Worm (Caenorhabditis elegans) whole organism, late embryonic: ENCODE results near the gene C13A10.2.

Source experiments
- C08G9.2 ChIP-seq: sonication (generic microtip); optimal IDR thresholded peaks from 2 replicates; lab custom pipeline; 2016; ENCODE audit warnings: mild to moderate bottlenecking, missing genetic modification characterization, moderate library complexity, missing compliant biosample characterization
- C38D4.7 ChIP-seq: fragments of 200-800 bp; sonication (Bioruptor generic); optimal IDR thresholded peaks from 2 replicates; lab custom pipeline; 2018; ENCODE audit warnings: mild to moderate bottlenecking, missing genetic modification characterization, moderate library complexity, missing compliant biosample characterization
- F13H6.1 ChIP-seq: sonication (generic microtip); optimal IDR thresholded peaks from 2 replicates; lab custom pipeline; 2016; ENCODE audit warnings: missing genetic modification characterization, missing compliant biosample characterization
- K02D7.2 ChIP-seq: sonication (generic microtip); optimal IDR thresholded peaks from 2 replicates; lab custom pipeline; 2017; ENCODE audit warnings: mild to moderate bottlenecking, missing genetic modification characterization, missing compliant biosample characterization
- K09A11.1 ChIP-seq: sonication (generic microtip); optimal IDR thresholded peaks from 2 replicates; lab custom pipeline; 2017; ENCODE audit warnings: antibody characterized with exemption, mild to moderate bottlenecking, missing genetic modification characterization, missing compliant biosample characterization; ENCODE audit not compliant: insufficient read depth
- T23F11.4 ChIP-seq: fragments of 200-800 bp; sonication (Bioruptor generic); optimal IDR thresholded peaks from 2 replicates; lab custom pipeline; 2018; ENCODE audit warnings: mild to moderate bottlenecking, missing genetic modification characterization, missing compliant biosample characterization
- ahr-1 ChIP-seq: sonication (generic microtip); optimal IDR thresholded peaks from 2 replicates; lab custom pipeline; 2016; ENCODE audit warnings: missing genetic modification characterization, missing compliant biosample characterization
- ama-1 ChIP-seq: fragments of 150-350 bp; optimal IDR thresholded peaks from 2 replicates; lab custom pipeline; 2014
- ceh-14 ChIP-seq: sonication (generic microtip); optimal IDR thresholded peaks from 2 replicates; lab custom pipeline; 2016; ENCODE audit warnings: missing genotype, missing genetic modification characterization, missing compliant biosample characterization
- ceh-19 ChIP-seq: fragments of 200-800 bp; sonication (Bioruptor generic); optimal IDR thresholded peaks from 2 replicates; lab custom pipeline; 2018; ENCODE audit warnings: mild to moderate bottlenecking, missing genetic modification characterization, missing compliant biosample characterization
- ceh-22 ChIP-seq: sonication (generic microtip); optimal IDR thresholded peaks from 2 replicates; lab custom pipeline; 2017; ENCODE audit warnings: missing biosample characterization, missing genetic modification characterization
- ceh-24 ChIP-seq: sonication (generic microtip); optimal IDR thresholded peaks from 2 replicates; lab custom pipeline; 2016; ENCODE audit warnings: mild to moderate bottlenecking, missing genetic modification characterization, missing compliant biosample characterization
- ceh-30 ChIP-seq: fragments of 150-350 bp; optimal IDR thresholded peaks from 2 replicates; lab custom pipeline; 2014; ENCODE audit warnings: missing biosample characterization, missing genetic modification characterization
- ceh-31 ChIP-seq: sonication (generic microtip); optimal IDR thresholded peaks from 2 replicates; lab custom pipeline; 2016; ENCODE audit warnings: missing genetic modification characterization, missing compliant biosample characterization
- ceh-45 ChIP-seq: fragments of 200-800 bp; sonication (Bioruptor generic); IDR thresholded peaks from 2 replicates; pipeline ENCODE4 v1.3.6; 2022; ENCODE audit warnings: missing genetic modification reagents, missing genetic modification characterization, missing compliant biosample characterization
- ceh-48 ChIP-seq: sonication (generic microtip); optimal IDR thresholded peaks from 2 replicates; lab custom pipeline; 2016; ENCODE audit warnings: missing genetic modification characterization, inconsistent platforms, missing compliant biosample characterization
- ceh-6 ChIP-seq: fragments of 200-800 bp; sonication (Bioruptor generic); optimal IDR thresholded peaks from 2 replicates; lab custom pipeline; 2018; ENCODE audit warnings: mild to moderate bottlenecking, missing genetic modification characterization, missing compliant biosample characterization
- ceh-9 ChIP-seq: sonication (generic microtip); optimal IDR thresholded peaks from 2 replicates; lab custom pipeline; 2016; ENCODE audit warnings: mild to moderate bottlenecking, missing genetic modification characterization, inconsistent platforms, missing compliant biosample characterization
- dmd-4 ChIP-seq: sonication (generic microtip); optimal IDR thresholded peaks from 2 replicates; lab custom pipeline; 2016; ENCODE audit warnings: borderline replicate concordance, missing genetic modification characterization, missing compliant biosample characterization
- dve-1 ChIP-seq: sonication (generic microtip); optimal IDR thresholded peaks from 2 replicates; lab custom pipeline; 2017; ENCODE audit warnings: antibody characterized with exemption, mild to moderate bottlenecking, missing genetic modification characterization, missing compliant biosample characterization
- fkh-10 ChIP-seq: fragments of 150-350 bp; optimal IDR thresholded peaks from 2 replicates; lab custom pipeline; 2014; ENCODE audit warnings: missing biosample characterization, missing genetic modification reagents, missing genetic modification characterization
- fkh-6 ChIP-seq: sonication (generic microtip); optimal IDR thresholded peaks from 2 replicates; lab custom pipeline; 2016; ENCODE audit warnings: missing genetic modification characterization, missing compliant biosample characterization
- hlh-13 ChIP-seq: fragments of 200-800 bp; sonication (Bioruptor generic); optimal IDR thresholded peaks from 2 replicates; lab custom pipeline; 2018; ENCODE audit warnings: mild to moderate bottlenecking, missing genetic modification characterization, missing compliant biosample characterization
- hlh-30 ChIP-seq: sonication (generic microtip); optimal IDR thresholded peaks from 2 replicates; lab custom pipeline; 2017; ENCODE audit warnings: antibody characterized with exemption, missing genetic modification characterization, missing compliant biosample characterization; ENCODE audit not compliant: insufficient read depth
- hlh-6 ChIP-seq: sonication (generic microtip); optimal IDR thresholded peaks from 2 replicates; lab custom pipeline; 2016; ENCODE audit warnings: missing genotype, missing genetic modification characterization, missing compliant biosample characterization
- hlh-8 ChIP-seq: sonication (generic microtip); optimal IDR thresholded peaks from 2 replicates; lab custom pipeline; 2016; ENCODE audit warnings: missing genotype, missing genetic modification characterization, missing compliant biosample characterization
- lim-6 ChIP-seq: sonication (generic microtip); optimal IDR thresholded peaks from 2 replicates; lab custom pipeline; 2016; ENCODE audit warnings: missing genetic modification characterization, missing compliant biosample characterization
- madf-2 ChIP-seq: sonication (generic microtip); optimal IDR thresholded peaks from 2 replicates; lab custom pipeline; 2017; ENCODE audit warnings: missing genetic modification characterization, missing compliant biosample characterization
- nfya-1 ChIP-seq: sonication (generic microtip); optimal IDR thresholded peaks from 2 replicates; lab custom pipeline; 2017; ENCODE audit warnings: missing genetic modification characterization, mild to moderate bottlenecking, missing compliant biosample characterization, antibody characterized with exemption, moderate library complexity
- nhr-11 ChIP-seq: fragments of 150-350 bp; optimal IDR thresholded peaks from 2 replicates; lab custom pipeline; 2014; ENCODE audit warnings: missing biosample characterization, missing genetic modification characterization
- odd-2 ChIP-seq: sonication (generic microtip); optimal IDR thresholded peaks from 2 replicates; lab custom pipeline; 2017; ENCODE audit warnings: antibody characterized with exemption, mild to moderate bottlenecking, missing genetic modification characterization, missing compliant biosample characterization
- pag-3 ChIP-seq: sonication (generic microtip); optimal IDR thresholded peaks from 2 replicates; lab custom pipeline; 2016; ENCODE audit warnings: missing compliant biosample characterization, missing genetic modification characterization, borderline replicate concordance
- pax-1 ChIP-seq: fragments of 150-350 bp; optimal IDR thresholded peaks from 2 replicates; lab custom pipeline; 2014; ENCODE audit warnings: missing biosample characterization, missing genetic modification characterization
- pha-4 ChIP-seq: fragments of 150-350 bp; optimal IDR thresholded peaks from 2 replicates; lab custom pipeline; 2018; ENCODE audit warnings: missing biosample characterization, missing genetic modification reagents, missing genetic modification characterization
- ref-2 ChIP-seq: sonication (generic microtip); optimal IDR thresholded peaks from 2 replicates; lab custom pipeline; 2016; ENCODE audit warnings: missing genetic modification characterization, missing compliant biosample characterization
- rnt-1 ChIP-seq: sonication (generic microtip); optimal IDR thresholded peaks from 2 replicates; lab custom pipeline; 2016; ENCODE audit warnings: missing genetic modification characterization, missing compliant biosample characterization
- sdc-2 ChIP-seq: sonication (generic microtip); optimal IDR thresholded peaks from 2 replicates; lab custom pipeline; 2016; ENCODE audit warnings: missing genotype, missing genetic modification characterization, missing compliant biosample characterization
- syd-9 ChIP-seq: sonication (generic microtip); optimal IDR thresholded peaks from 2 replicates; lab custom pipeline; 2016; ENCODE audit warnings: mild to moderate bottlenecking, missing genetic modification characterization, moderate library complexity, missing compliant biosample characterization
- tbx-7 ChIP-seq: sonication (generic microtip); optimal IDR thresholded peaks from 2 replicates; lab custom pipeline; 2016; ENCODE audit warnings: missing genotype, missing genetic modification characterization, missing compliant biosample characterization
- ttx-3 ChIP-seq: sonication (generic microtip); optimal IDR thresholded peaks from 2 replicates; lab custom pipeline; 2016; ENCODE audit warnings: missing genetic modification reagents, missing genetic modification characterization, missing compliant biosample characterization
- unc-3 ChIP-seq, 2 experiments: fragments of 200-800 bp in 1 of 2; sonication (Bioruptor generic) in 1 of 2; sonication (generic microtip) in 1 of 2; conservative IDR thresholded peaks in 1 of 2; optimal IDR thresholded peaks in 1 of 2; 2 replicates each; pipeline versions ENCODE4 v1.3.6 to Lab custom; 2016 to 2022; ENCODE audit warnings: missing compliant biosample characterization in 2 of 2, missing genetic modification characterization in 2 of 2, missing genetic modification reagents in 1 of 2
- unc-55 ChIP-seq: sonication (generic microtip); optimal IDR thresholded peaks from 2 replicates; lab custom pipeline; 2017; ENCODE audit warnings: missing biosample characterization, missing genetic modification reagents, missing genetic modification characterization
- zip-5 ChIP-seq: sonication (generic microtip); optimal IDR thresholded peaks from 2 replicates; lab custom pipeline; 2016; ENCODE audit warnings: missing genetic modification characterization, missing compliant biosample characterization

The C13A10.2 gene

DNA sequence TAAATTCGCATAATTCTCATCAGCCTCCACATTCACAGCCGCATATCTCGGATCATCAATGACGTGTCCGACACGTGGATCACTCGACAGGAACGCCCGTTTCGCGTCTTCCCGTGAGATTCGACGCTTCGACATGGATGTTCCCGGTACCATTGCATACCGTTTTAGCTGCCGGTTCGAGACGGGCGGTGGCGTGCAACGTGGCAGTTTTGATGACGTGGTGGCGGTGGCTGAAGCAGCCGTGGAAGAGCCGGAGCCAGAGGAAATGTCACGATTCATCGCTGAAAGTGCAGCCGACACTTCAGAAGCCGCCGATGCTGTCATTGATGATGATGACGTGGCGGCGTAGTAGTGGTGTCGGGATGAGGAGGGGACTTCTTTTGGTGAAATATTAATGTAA, 13.7 kb upstream of the C13A10.2 start:
- TF ChIP-seq odd-2 (tag; lab: Kevin White, UChicago): no peak
- no peak for TF ChIP-seq lim-6 (tag; lab: Kevin White, UChicago)
- no peak for TF ChIP-seq rnt-1 (tag; lab: Kevin White, UChicago)
- no peak for TF ChIP-seq ceh-9 (tag; lab: Kevin White, UChicago)
- no peak for TF ChIP-seq ceh-19
- no peak for TF ChIP-seq unc-3 (GFP tag; conservative IDR thresholded peaks at IDR 0.05; lab: Robert Waterston, UW)
- no peak for TF ChIP-seq unc-3 (tag; optimal IDR thresholded peaks at IDR 0.05; lab: Kevin White, UChicago)
- no peak for TF ChIP-seq fkh-10 (GFP tag; lab: Kevin White, UChicago)
- TF ChIP-seq hlh-30 (tag; lab: Kevin White, UChicago): no peak
- TF ChIP-seq hlh-6: no peak
- no peak for TF ChIP-seq ref-2 (tag; lab: Kevin White, UChicago)
- no peak for TF ChIP-seq ceh-6 (GFP tag; lab: Kevin White, UChicago)
- TF ChIP-seq ttx-3: no peak
- no peak for TF ChIP-seq fkh-6 (tag; lab: Kevin White, UChicago)
- no peak for TF ChIP-seq ceh-24 (tag; lab: Kevin White, UChicago)
- no peak for TF ChIP-seq unc-55 (GFP tag; lab: Kevin White, UChicago)
- no peak for TF ChIP-seq C38D4.7 (GFP tag; lab: Kevin White, UChicago)
- no peak for TF ChIP-seq ceh-31
- no peak for TF ChIP-seq F13H6.1 (tag; lab: Kevin White, UChicago)
- TF ChIP-seq tbx-7 (tag; lab: Kevin White, UChicago): no peak

ce11 chrII:1369322-1369721, 11.5 kb upstream of the C13A10.2 start:
- TF ChIP-seq zip-5 (no peak), K02D7.2 (tag; lab: Kevin White, UChicago) (no peak), ahr-1 (no peak), dve-1 (no peak), unc-3 (GFP tag; conservative IDR thresholded peaks at IDR 0.05; lab: Robert Waterston, UW) (no peak), unc-3 (tag; optimal IDR thresholded peaks at IDR 0.05; lab: Kevin White, UChicago) (no peak), ceh-19 (no peak), ceh-48 (no peak), ceh-31 (no peak), pag-3 (tag; lab: Kevin White, UChicago) (no peak), C08G9.2 (tag; lab: Kevin White, UChicago) (no peak), C38D4.7 (GFP tag; lab: Kevin White, UChicago) (no peak)

DNA sequence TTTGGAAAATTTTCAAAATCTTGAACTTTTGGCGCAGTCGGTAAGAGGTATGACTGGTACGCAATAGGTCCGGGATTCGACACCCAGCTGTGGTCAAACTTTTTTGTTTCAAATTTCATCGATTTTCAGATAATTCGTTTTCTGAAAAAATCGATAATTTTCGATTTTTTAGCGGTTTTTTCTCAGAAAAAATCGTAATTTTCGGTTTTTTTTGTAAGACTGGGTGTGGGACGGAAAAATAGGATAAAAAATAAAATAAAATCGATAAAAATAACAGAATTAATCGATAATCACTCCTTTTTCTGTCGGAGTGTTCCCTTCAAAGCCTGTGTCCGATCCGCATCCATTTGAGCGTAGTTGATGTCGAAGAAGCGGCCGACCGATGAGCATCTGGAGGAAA, 11.0 kb upstream of the C13A10.2 start:
- TF ChIP-seq T23F11.4 (GFP tag; lab: Kevin White, UChicago): no peak
- no peak for TF ChIP-seq ceh-14 (tag; lab: Kevin White, UChicago)

- TF ChIP-seq ceh-19 (no peak), ama-1 (no peak), K09A11.1 (tag; lab: Kevin White, UChicago) (no peak)
Measured at ce11 chrII:1365985-1366384, 8.2 kb upstream of the C13A10.2 start.

DNA sequence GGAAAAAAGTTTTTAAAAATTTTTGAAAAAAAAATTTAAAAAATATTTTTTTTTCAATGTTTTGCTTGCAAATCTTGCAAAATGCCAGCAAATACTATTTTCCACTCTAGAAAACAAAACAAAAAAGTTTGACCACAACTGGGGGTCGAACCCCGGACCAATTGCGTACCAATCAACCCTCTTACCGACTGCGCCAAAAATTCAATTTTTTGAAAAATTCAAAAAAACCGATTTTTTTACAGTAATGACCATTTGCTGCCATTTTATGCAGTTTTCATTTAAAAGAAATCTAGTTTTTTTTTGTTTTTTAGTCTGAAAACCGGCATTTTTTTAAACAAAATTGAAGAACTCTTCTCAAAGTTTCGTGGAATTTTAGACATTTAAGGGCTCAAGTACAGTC, 4.6 kb upstream of the C13A10.2 start:
- TF ChIP-seq pax-1: no peak
- TF ChIP-seq, all 69 proteins: peak for 0

- TF ChIP-seq ama-1 (no peak), dmd-4 (tag; lab: Kevin White, UChicago) (no peak), dve-1 (no peak), nhr-11 (tag; lab: Kevin White, UChicago) (no peak), ceh-24 (tag; lab: Kevin White, UChicago) (no peak), pha-4 (no peak), nfya-1 (tag; lab: Kevin White, UChicago) (no peak), syd-9 (no peak), hlh-13 (GFP tag; lab: Kevin White, UChicago) (no peak), C08G9.2 (tag; lab: Kevin White, UChicago) (no peak), ahr-1 (no peak), ceh-22 (tag; lab: Kevin White, UChicago) (no peak), F13H6.1 (tag; lab: Kevin White, UChicago) (no peak), sdc-2 (tag; lab: Kevin White, UChicago) (no peak), hlh-8 (no peak), madf-2 (no peak), ceh-45 (GFP tag; lab: Robert Waterston, UW) (no peak), ceh-30 (no peak)
Measured at ce11 chrII:1360257-1360656, 2.5 kb upstream of the C13A10.2 start.
